Fruit fly (Drosophila melanogaster) whole organism, embryonic: ENCODE measurements around the gene cni.
A peak's percentile ranks its signal among the peaks of the same experiment; 100 is the strongest.

Experiments
- Antp ChIP-seq: fragments of 200-800 bp; sonication (Bioruptor generic); optimal IDR thresholded peaks from 3 replicates; lab custom pipeline; 2016; ENCODE audit warnings: missing biosample characterization, missing genetic modification characterization
- CG10462 ChIP-seq: fragments of 200-800 bp; sonication (Bioruptor generic); optimal IDR thresholded peaks from 2 replicates; lab custom pipeline; 2016; ENCODE audit warnings: missing biosample characterization, missing genetic modification characterization
- CG10543 ChIP-seq: fragments of 200-800 bp; sonication (Bioruptor generic); optimal IDR thresholded peaks from 3 replicates; lab custom pipeline; 2017; ENCODE audit warnings: missing biosample characterization, mild to moderate bottlenecking, missing genetic modification characterization, moderate library complexity
- CG11093 ChIP-seq: fragments of 200-800 bp; sonication (Bioruptor generic); IDR thresholded peaks from 3 replicates; pipeline ENCODE4 v1.3.6; 2022; ENCODE audit warnings: missing biosample characterization, missing genetic modification characterization
- CG11504 ChIP-seq: fragments of 200-800 bp; sonication (Bioruptor generic); optimal IDR thresholded peaks from 3 replicates; lab custom pipeline; 2019; ENCODE audit warnings: missing biosample characterization, mild to moderate bottlenecking, missing genetic modification characterization, moderate library complexity
- CG12104 ChIP-seq: fragments of 200-800 bp; sonication (Bioruptor generic); optimal IDR thresholded peaks from 3 replicates; lab custom pipeline; 2016; ENCODE audit warnings: missing biosample characterization, missing genetic modification characterization
- CG12219 ChIP-seq: fragments of 200-800 bp; sonication (Bioruptor generic); optimal IDR thresholded peaks from 3 replicates; lab custom pipeline; 2018; ENCODE audit warnings: missing biosample characterization, mild to moderate bottlenecking, missing genetic modification characterization
- CG12942 ChIP-seq: fragments of 200-800 bp; sonication (Bioruptor generic); optimal IDR thresholded peaks from 3 replicates; lab custom pipeline; 2016; ENCODE audit warnings: missing biosample characterization, missing genetic modification characterization
- CG13296 ChIP-seq: fragments of 200-800 bp; sonication (Bioruptor generic); optimal IDR thresholded peaks from 3 replicates; lab custom pipeline; 2018; ENCODE audit warnings: missing biosample characterization, mild to moderate bottlenecking, missing genetic modification characterization
- CG14965 ChIP-seq: fragments of 200-800 bp; sonication (Bioruptor generic); optimal IDR thresholded peaks from 2 replicates; lab custom pipeline; 2016; ENCODE audit warnings: missing biosample characterization, missing genetic modification characterization, borderline replicate concordance
- CG1603 ChIP-seq: fragments of 200-800 bp; sonication (Bioruptor generic); optimal IDR thresholded peaks from 2 replicates; lab custom pipeline; 2019; ENCODE audit warnings: missing biosample characterization, mild to moderate bottlenecking, missing genetic modification characterization, moderate library complexity
- CG18619 ChIP-seq: fragments of 200-800 bp; sonication (Bioruptor generic); optimal IDR thresholded peaks from 3 replicates; lab custom pipeline; 2017; ENCODE audit warnings: missing biosample characterization, mild to moderate bottlenecking, missing genetic modification characterization
- CG2202 ChIP-seq: fragments of 200-800 bp; sonication (Bioruptor generic); optimal IDR thresholded peaks from 2 replicates; lab custom pipeline; 2018; ENCODE audit warnings: missing biosample characterization, mild to moderate bottlenecking, missing genetic modification characterization
- CG2889 ChIP-seq: fragments of 200-800 bp; sonication (Bioruptor generic); IDR thresholded peaks from 3 replicates; pipeline ENCODE4 v1.3.6; 2022; ENCODE audit warnings: missing biosample characterization, missing genetic modification characterization
- CG4707 ChIP-seq: fragments of 200-800 bp; sonication (Bioruptor generic); optimal IDR thresholded peaks from 2 replicates; lab custom pipeline; 2018; ENCODE audit warnings: missing biosample characterization, mild to moderate bottlenecking, missing genetic modification characterization, moderate library complexity
- CG6683 ChIP-seq: fragments of 200-800 bp; sonication (Bioruptor generic); optimal IDR thresholded peaks from 2 replicates; lab custom pipeline; 2017; ENCODE audit warnings: missing biosample characterization, mild to moderate bottlenecking, missing genetic modification characterization, missing genetic modification reagents
- CG7745 ChIP-seq: fragments of 200-800 bp; sonication (Bioruptor generic); optimal IDR thresholded peaks from 2 replicates; lab custom pipeline; 2018; ENCODE audit warnings: missing biosample characterization, mild to moderate bottlenecking, missing genetic modification characterization, moderate library complexity
- CG7786 ChIP-seq: fragments of 200-800 bp; sonication (Bioruptor generic); optimal IDR thresholded peaks from 2 replicates; lab custom pipeline; 2016; ENCODE audit warnings: missing biosample characterization, missing genetic modification characterization
- CG9609 ChIP-seq: fragments of 200-800 bp; sonication (Bioruptor generic); optimal IDR thresholded peaks from 3 replicates; lab custom pipeline; 2016; ENCODE audit warnings: missing biosample characterization, missing genetic modification characterization
- CG9876 ChIP-seq: fragments of 200-800 bp; sonication (Bioruptor generic); optimal IDR thresholded peaks from 2 replicates; lab custom pipeline; 2016; ENCODE audit warnings: missing biosample characterization, missing genetic modification characterization
- CkIIα-i1 ChIP-seq: fragments of 200-800 bp; sonication (Bioruptor generic); IDR thresholded peaks from 2 replicates; pipeline ENCODE4 v1.3.6; 2022; ENCODE audit warnings: missing biosample characterization, missing genetic modification characterization
- Dip3 ChIP-seq: fragments of 200-800 bp; sonication (Bioruptor generic); optimal IDR thresholded peaks from 3 replicates; lab custom pipeline; 2016; ENCODE audit warnings: missing biosample characterization, missing genetic modification characterization
- Doc2 ChIP-seq: fragments of 200-800 bp; sonication (Bioruptor generic); IDR thresholded peaks from 2 replicates; pipeline ENCODE4 v1.3.6; 2022; ENCODE audit warnings: missing biosample characterization, missing genetic modification characterization
- Fer3 ChIP-seq: fragments of 200-800 bp; sonication (Bioruptor generic); optimal IDR thresholded peaks from 2 replicates; lab custom pipeline; 2018; ENCODE audit warnings: missing biosample characterization, mild to moderate bottlenecking, missing genetic modification characterization, moderate library complexity
- Mad ChIP-seq: fragments of 200-800 bp; sonication (Bioruptor generic); optimal IDR thresholded peaks from 2 replicates; lab custom pipeline; 2016; ENCODE audit warnings: missing biosample characterization, missing genetic modification characterization
- Meics ChIP-seq: fragments of 200-800 bp; sonication (Bioruptor generic); optimal IDR thresholded peaks from 2 replicates; lab custom pipeline; 2017; ENCODE audit warnings: missing biosample characterization, mild to moderate bottlenecking, missing genetic modification characterization
- NK7.1 ChIP-seq: fragments of 200-800 bp; sonication (Bioruptor generic); optimal IDR thresholded peaks from 3 replicates; lab custom pipeline; 2016; ENCODE audit warnings: missing biosample characterization, missing genetic modification characterization
- Pdp1 ChIP-seq, 2 experiments: fragments of 200-800 bp; sonication (Bioruptor generic); optimal IDR thresholded peaks; 3 replicates each; lab custom pipeline; 2016; ENCODE audit warnings: missing biosample characterization in 2 of 2, missing genetic modification characterization in 2 of 2, mild to moderate bottlenecking in 1 of 2, moderate library complexity in 1 of 2
- Rx ChIP-seq: fragments of 200-800 bp; sonication (Bioruptor generic); IDR thresholded peaks from 2 replicates; pipeline ENCODE4 v1.3.6; 2022; ENCODE audit warnings: missing biosample characterization, missing genetic modification characterization
- Vsx1 ChIP-seq: fragments of 200-800 bp; sonication (Bioruptor generic); optimal IDR thresholded peaks from 2 replicates; lab custom pipeline; 2017; ENCODE audit warnings: missing biosample characterization, mild to moderate bottlenecking, missing genetic modification characterization, missing genetic modification reagents
- danr ChIP-seq: fragments of 200-800 bp; sonication (Bioruptor generic); IDR thresholded peaks from 2 replicates; pipeline ENCODE4 v1.3.6; 2022; ENCODE audit warnings: missing biosample characterization, missing genetic modification characterization
- fd64A ChIP-seq: fragments of 200-800 bp; sonication (Bioruptor generic); optimal IDR thresholded peaks from 3 replicates; lab custom pipeline; 2018; ENCODE audit warnings: missing biosample characterization, mild to moderate bottlenecking, missing genetic modification characterization
- hth ChIP-seq: fragments of >200 bp; optimal IDR thresholded peaks from 2 replicates; lab custom pipeline; 2017; ENCODE audit warnings: inconsistent platforms
- kni ChIP-seq: fragments of 200-800 bp; sonication (Bioruptor generic); optimal IDR thresholded peaks from 3 replicates; lab custom pipeline; 2017; ENCODE audit warnings: mild to moderate bottlenecking, missing biosample characterization, missing genetic modification reagents, missing genetic modification characterization
- mam ChIP-seq: fragments of 200-800 bp; sonication (Bioruptor generic); optimal IDR thresholded peaks from 3 replicates; lab custom pipeline; 2016; ENCODE audit warnings: missing biosample characterization, missing genetic modification characterization
- nau ChIP-seq: fragments of 200-800 bp; sonication (Bioruptor generic); optimal IDR thresholded peaks from 3 replicates; lab custom pipeline; 2017; ENCODE audit warnings: missing biosample characterization, mild to moderate bottlenecking, missing genetic modification characterization, missing genetic modification reagents
- nom ChIP-seq: fragments of 200-800 bp; sonication (Bioruptor generic); optimal IDR thresholded peaks from 2 replicates; lab custom pipeline; 2017; ENCODE audit warnings: missing biosample characterization, missing genetic modification characterization, mild to moderate bottlenecking, moderate library complexity, missing genetic modification reagents
- odd ChIP-seq: fragments of 200-800 bp; sonication (Bioruptor generic); optimal IDR thresholded peaks from 2 replicates; lab custom pipeline; 2017; ENCODE audit warnings: missing biosample characterization, mild to moderate bottlenecking, missing genetic modification characterization
- pan ChIP-seq, 4 experiments: fragments of >200 bp in 3 of 4; fragments of 200-800 bp in 1 of 4; sonication (Bioruptor generic) in 1 of 4; optimal IDR thresholded peaks in 3 of 4; IDR thresholded peaks in 1 of 4; 2 replicates each; pipeline versions ENCODE4 v1.3.6 to Lab custom; 2017 to 2022; ENCODE audit warnings: missing biosample characterization in 2 of 4, missing genetic modification characterization in 2 of 4, mixed read lengths in 1 of 4
- scrt ChIP-seq: fragments of 200-800 bp; sonication (Bioruptor generic); optimal IDR thresholded peaks from 2 replicates; lab custom pipeline; 2018; ENCODE audit warnings: missing biosample characterization, mild to moderate bottlenecking, missing genetic modification characterization, moderate library complexity
- slp2 ChIP-seq: fragments of 200-800 bp; sonication (Bioruptor generic); optimal IDR thresholded peaks from 2 replicates; lab custom pipeline; 2016; ENCODE audit warnings: missing biosample characterization, missing genetic modification characterization
- sqz ChIP-seq: fragments of 200-800 bp; sonication (Bioruptor generic); optimal IDR thresholded peaks from 3 replicates; lab custom pipeline; 2018; ENCODE audit warnings: missing biosample characterization, mild to moderate bottlenecking, missing genetic modification characterization
- sug ChIP-seq: fragments of 200-800 bp; optimal IDR thresholded peaks from 2 replicates; lab custom pipeline; 2019; ENCODE audit warnings: missing biosample characterization, mild to moderate bottlenecking, missing genetic modification characterization, moderate library complexity
- wek ChIP-seq: fragments of 200-800 bp; sonication (Bioruptor generic); optimal IDR thresholded peaks from 3 replicates; lab custom pipeline; 2018; ENCODE audit warnings: missing biosample characterization, mild to moderate bottlenecking, missing genetic modification characterization, moderate library complexity
- zfh2 ChIP-seq: fragments of 200-800 bp; sonication (Bioruptor generic); optimal IDR thresholded peaks from 2 replicates; lab custom pipeline; 2016; ENCODE audit warnings: missing biosample characterization, missing genetic modification characterization

cni gene

DNA sequence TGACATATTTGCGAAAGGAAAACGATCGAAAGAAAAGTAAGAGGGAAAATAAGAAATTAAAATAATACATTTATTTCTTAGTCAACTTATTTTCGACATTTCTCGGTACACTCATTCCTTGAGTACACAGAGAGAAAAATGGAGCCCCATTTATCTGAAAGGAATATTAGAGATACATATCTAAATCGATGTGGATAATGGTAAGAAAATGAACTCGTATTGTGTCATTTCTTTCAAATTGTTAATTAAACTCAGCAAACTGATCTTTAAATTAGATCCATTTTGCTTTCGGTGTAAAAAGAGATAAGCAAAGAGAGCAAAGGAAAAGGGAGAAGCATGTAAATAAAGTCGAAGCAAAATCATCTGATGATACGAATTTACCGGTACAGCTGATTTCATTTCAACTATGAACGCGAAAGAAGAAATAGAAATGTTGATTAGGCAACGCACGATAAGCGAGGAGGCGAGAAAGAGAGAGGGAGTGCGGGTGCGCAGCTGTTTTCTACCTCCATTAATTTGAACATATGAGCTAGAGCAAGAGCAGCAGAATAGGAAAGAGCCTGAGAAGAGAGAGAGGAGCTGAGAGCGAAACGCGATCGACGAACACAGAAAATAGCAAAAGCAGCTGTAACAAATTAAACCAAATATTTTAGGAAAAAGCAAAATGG is 24.7 kb downstream of the cni start (continued):
- TF ChIP-seq mam (GFP tag; lab: Kevin White, UChicago) (peak; percentile 91), CG2202 (tag; lab: Kevin White, UChicago) (peak; percentile 77), CG13296 (GFP tag; lab: Kevin White, UChicago) (peak; percentile 57), danr (no peak), odd (GFP tag; lab: Kevin White, UChicago) (peak; percentile 24), CG18619 (GFP tag; lab: Kevin White, UChicago) (peak; percentile 80), slp2 (peak; percentile 85), CG11093 (GFP tag; lab: Robert Waterston, UW) (peak; percentile 80), NK7.1 (GFP tag; lab: Kevin White, UChicago) (peak; percentile 50)

DNA sequence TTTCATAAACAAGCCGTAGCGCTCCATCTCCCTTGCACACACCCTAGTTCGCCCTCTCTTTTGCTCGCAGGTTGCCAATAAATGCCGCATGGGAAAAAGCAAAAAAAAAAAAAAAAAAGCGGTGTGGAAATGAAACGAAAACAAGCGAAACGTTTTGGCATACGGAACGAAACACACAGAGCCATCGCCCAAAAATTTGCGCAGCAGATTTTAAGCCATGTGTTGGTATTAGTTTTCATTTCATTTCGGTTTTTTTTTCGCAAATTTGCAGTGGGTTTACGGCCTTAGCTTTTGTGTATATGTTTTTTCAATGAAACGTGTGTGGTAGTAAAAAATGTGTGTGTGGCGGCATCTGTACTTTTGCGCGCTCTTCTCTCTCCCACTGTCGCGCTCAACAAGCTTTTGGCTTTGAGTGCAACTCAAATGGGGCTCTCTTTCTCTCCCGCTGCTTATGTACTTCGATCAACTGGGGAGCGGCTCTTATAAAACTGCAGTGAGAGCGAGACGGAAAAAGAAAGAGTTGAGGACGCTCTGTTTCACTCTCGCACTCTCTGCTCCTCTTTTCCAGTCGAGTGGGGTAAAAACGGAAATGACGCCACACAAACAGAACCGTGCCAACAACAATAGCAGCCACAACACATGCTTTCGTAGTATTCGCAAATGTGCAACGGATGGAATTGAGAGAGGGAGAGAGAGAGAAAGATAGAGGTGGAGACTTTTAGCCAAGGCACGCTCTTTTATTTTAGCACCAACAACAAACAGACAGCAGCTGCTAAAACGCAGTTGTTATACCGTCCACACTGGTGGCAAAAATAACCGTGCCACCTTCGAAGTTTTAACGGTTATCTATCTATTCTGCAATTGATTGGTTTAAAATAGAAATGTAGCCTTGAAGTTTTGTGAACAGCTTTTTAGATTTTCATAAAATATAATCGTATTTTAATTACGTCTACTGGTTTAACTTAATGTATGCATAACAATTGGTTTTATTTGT is 25.9 kb downstream of the cni start:
- TF ChIP-seq Pdp1 (GFP tag; optimal IDR thresholded peaks at IDR 0.05; lab: Kevin White, UChicago) (peak in 1 of 2 experiments; percentile 54), Mad (GFP tag; lab: Kevin White, UChicago) (peak; percentile 53), Fer3 (peak; percentile 47), Vsx1 (GFP tag; lab: Kevin White, UChicago) (peak; percentile 40), Rx (GFP tag; lab: Robert Waterston, UW) (no peak), CG2889 (GFP tag; lab: Robert Waterston, UW) (no peak), nau (GFP tag; lab: Kevin White, UChicago) (peak; percentile 51), Meics (GFP tag; lab: Kevin White, UChicago) (peak; percentile 68), Dip3 (GFP tag; lab: Kevin White, UChicago) (peak; percentile 49), CkIIα-i1 (no peak), CG1603 (tag; lab: Kevin White, UChicago) (peak; percentile 30), CG12219 (GFP tag; lab: Kevin White, UChicago) (peak; percentile 47), fd64A (peak; percentile 73), CG7745 (no peak), CG9609 (peak; percentile 53), sqz (GFP tag; lab: Kevin White, UChicago) (peak; percentile 93), Antp (GFP tag; lab: Kevin White, UChicago) (peak; percentile 37), CG4707 (peak; percentile 58), CG12942 (GFP tag; lab: Kevin White, UChicago) (peak; percentile 23), CG13296 (GFP tag; lab: Kevin White, UChicago) (peak; percentile 53), hth (no peak), nom (GFP tag; lab: Kevin White, UChicago) (peak; percentile 84), CG14965 (GFP tag; lab: Kevin White, UChicago) (no peak), CG11504 (tag; lab: Kevin White, UChicago) (peak; percentile 56), CG7786 (GFP tag; lab: Kevin White, UChicago) (peak; percentile 5), sug (tag; lab: Kevin White, UChicago) (peak; percentile 19), scrt (GFP tag; lab: Kevin White, UChicago) (peak; percentile 70), wek (GFP tag; lab: Kevin White, UChicago) (peak; percentile 69), CG9876 (GFP tag; lab: Kevin White, UChicago) (peak; percentile 15), Doc2 (GFP tag; lab: Robert Waterston, UW) (no peak), CG6683 (GFP tag; lab: Kevin White, UChicago) (peak; percentile 33), CG12104 (GFP tag; lab: Kevin White, UChicago) (peak; percentile 0), kni (GFP tag; lab: Kevin White, UChicago) (peak; percentile 84), CG10462 (GFP tag; lab: Kevin White, UChicago) (peak; percentile 2), CG10543 (GFP tag; lab: Kevin White, UChicago) (peak; percentile 36), zfh2 (GFP tag; lab: Kevin White, UChicago) (peak; percentile 56), pan (optimal IDR thresholded peaks at IDR 0.05; lab: Kevin White, UChicago) (no peak), pan (GFP tag; optimal IDR thresholded peaks at IDR 0.05 in 1 of 2, IDR thresholded peaks at IDR 0.05 in 1 of 2) (no peak)
